Worm (Caenorhabditis elegans): Measurements from ENCODE around the gene Y73B6BL.47.

DNA sequence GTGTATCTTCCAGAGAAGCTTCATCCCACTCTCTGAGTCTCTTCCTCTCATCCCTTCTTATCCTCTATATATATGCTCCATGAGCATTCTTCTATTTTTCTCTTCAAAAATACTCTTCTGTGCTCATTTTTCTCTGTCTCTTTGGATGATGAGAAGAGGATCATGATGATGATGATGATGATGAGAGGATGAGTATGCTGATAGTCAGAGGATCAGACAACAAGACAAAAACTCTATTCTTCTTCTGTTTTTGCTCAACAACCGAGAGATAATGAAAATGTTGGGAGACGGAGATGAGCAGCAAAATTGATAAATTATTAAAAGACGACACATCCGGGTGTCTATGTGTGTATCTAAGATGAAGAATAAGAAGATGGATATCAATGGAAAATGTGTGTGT lies 31.6 kb downstream of the Y73B6BL.47 start:
- TF ChIP-seq ama-1 (optimal IDR thresholded peaks at IDR 0.05) (no peak), ceh-34 (tag; optimal IDR thresholded peaks at IDR 0.05) (no peak), che-1 (tag; optimal IDR thresholded peaks at IDR 0.05) (no peak), pag-3 (tag; optimal IDR thresholded peaks at IDR 0.05; ENCODE audit: borderline replicate concordance) (no peak), ceh-24 (tag; optimal IDR thresholded peaks at IDR 0.05) (no peak), nhr-11 (tag; optimal IDR thresholded peaks at IDR 0.05) (no peak), fax-1 (tag; optimal IDR thresholded peaks at IDR 0.05) (no peak), F13H6.1 (tag; optimal IDR thresholded peaks at IDR 0.05) (no peak), ceh-14 (tag; optimal IDR thresholded peaks at IDR 0.05) (no peak), unc-3 (GFP tag; conservative IDR thresholded peaks at IDR 0.05) (no peak), unc-3 (tag; optimal IDR thresholded peaks at IDR 0.05) (no peak), K02D7.2 (tag; optimal IDR thresholded peaks at IDR 0.05) (no peak), lin-11 (tag; optimal IDR thresholded peaks at IDR 0.05) (no peak), dmd-4 (tag; optimal IDR thresholded peaks at IDR 0.05; ENCODE audit: borderline replicate concordance) (no peak)

All from whole organism, late embryonic.